Fruit fly (Drosophila melanogaster) whole organism, embryonic: ENCODE results near the gene CG14691.

Experiments used
- Asciz ChIP-seq: fragments of 200-800 bp; sonication (Bioruptor generic); optimal IDR thresholded peaks from 2 replicates; lab custom pipeline; 2017; ENCODE audit warnings: missing biosample characterization, mild to moderate bottlenecking, missing genetic modification characterization, missing genetic modification reagents
- Awh ChIP-seq: fragments of 200-800 bp; sonication (Bioruptor generic); IDR thresholded peaks from 2 replicates; pipeline ENCODE4, ENCODE4 v1.3.6; 2022; ENCODE audit warnings: missing biosample characterization, missing genetic modification characterization
- Bteb2 ChIP-seq: fragments of 200-800 bp; sonication (Bioruptor generic); optimal IDR thresholded peaks from 2 replicates; lab custom pipeline; 2016; ENCODE audit warnings: missing biosample characterization, missing genetic modification characterization
- CG10147 ChIP-seq: fragments of 200-800 bp; sonication (Bioruptor generic); optimal IDR thresholded peaks from 2 replicates; lab custom pipeline; 2019; ENCODE audit warnings: missing biosample characterization, mild to moderate bottlenecking, missing genetic modification characterization, moderate library complexity
- CG10654 ChIP-seq: fragments of 200-800 bp; sonication (Bioruptor generic); optimal IDR thresholded peaks from 2 replicates; lab custom pipeline; 2016; ENCODE audit warnings: missing biosample characterization, missing genetic modification characterization
- CG12071 ChIP-seq: fragments of 200-800 bp; sonication (Bioruptor generic); optimal IDR thresholded peaks from 3 replicates; lab custom pipeline; 2018; ENCODE audit warnings: missing biosample characterization, mild to moderate bottlenecking, missing genetic modification characterization
- CG12236 ChIP-seq: fragments of 200-800 bp; sonication (Bioruptor generic); optimal IDR thresholded peaks from 2 replicates; lab custom pipeline; 2016; ENCODE audit warnings: missing biosample characterization, missing genetic modification characterization
- CG12942 ChIP-seq: fragments of 200-800 bp; sonication (Bioruptor generic); optimal IDR thresholded peaks from 3 replicates; lab custom pipeline; 2016; ENCODE audit warnings: missing biosample characterization, missing genetic modification characterization
- CG13287 ChIP-seq: fragments of 200-800 bp; sonication (Bioruptor generic); IDR thresholded peaks from 2 replicates; pipeline ENCODE4 v1.3.6; 2022; ENCODE audit warnings: missing biosample characterization, missing genetic modification characterization; ENCODE audit not compliant: partially characterized antibody
- CG14860 ChIP-seq: fragments of 200-800 bp; sonication (Bioruptor generic); IDR thresholded peaks from 3 replicates; pipeline ENCODE4 v1.3.6; 2022; ENCODE audit warnings: missing biosample characterization, missing genetic modification characterization; ENCODE audit not compliant: partially characterized antibody
- CG15073 ChIP-seq: fragments of 200-800 bp; sonication (Bioruptor generic); optimal IDR thresholded peaks from 2 replicates; lab custom pipeline; 2016; ENCODE audit warnings: missing biosample characterization, missing genetic modification characterization
- CG15479 ChIP-seq: fragments of 200-800 bp; sonication (Bioruptor generic); optimal IDR thresholded peaks from 3 replicates; lab custom pipeline; 2019; ENCODE audit warnings: missing biosample characterization, mild to moderate bottlenecking, missing genetic modification characterization, moderate library complexity
- CG1792 ChIP-seq: fragments of 200-800 bp; sonication (Bioruptor generic); optimal IDR thresholded peaks from 2 replicates; lab custom pipeline; 2016; ENCODE audit warnings: missing biosample characterization, missing genetic modification characterization
- CG1832 ChIP-seq: fragments of 200-800 bp; sonication (Bioruptor generic); optimal IDR thresholded peaks from 2 replicates; lab custom pipeline; 2017; ENCODE audit warnings: missing biosample characterization, mild to moderate bottlenecking, missing genetic modification characterization, inconsistent platforms
- CG34224 ChIP-seq: fragments of 200-800 bp; sonication (Bioruptor generic); IDR thresholded peaks from 3 replicates; pipeline ENCODE4 v1.3.6; 2022; ENCODE audit warnings: missing biosample characterization, missing genetic modification characterization; ENCODE audit not compliant: partially characterized antibody
- CG43689 ChIP-seq: fragments of 200-800 bp; sonication (Bioruptor generic); IDR thresholded peaks from 2 replicates; pipeline ENCODE4 v1.3.6; 2022; ENCODE audit warnings: missing biosample characterization, missing genetic modification characterization
- CG7556 ChIP-seq: fragments of 200-800 bp; sonication (Bioruptor generic); optimal IDR thresholded peaks from 2 replicates; lab custom pipeline; 2017; ENCODE audit warnings: missing biosample characterization, mild to moderate bottlenecking, missing genetic modification characterization
- CG8765 ChIP-seq: fragments of 200-800 bp; sonication (Bioruptor generic); IDR thresholded peaks from 2 replicates; pipeline ENCODE4 v1.3.6; 2022; ENCODE audit warnings: missing biosample characterization, missing genetic modification characterization
- CG8944 ChIP-seq: fragments of 200-800 bp; sonication (Bioruptor generic); optimal IDR thresholded peaks from 3 replicates; lab custom pipeline; 2016; ENCODE audit warnings: missing biosample characterization, missing genetic modification characterization
- CG9727 ChIP-seq: fragments of 200-800 bp; sonication (Bioruptor generic); optimal IDR thresholded peaks from 3 replicates; lab custom pipeline; 2017; ENCODE audit warnings: missing biosample characterization, mild to moderate bottlenecking, missing genetic modification characterization
- CG9817 ChIP-seq: fragments of 200-800 bp; sonication (Bioruptor generic); optimal IDR thresholded peaks from 2 replicates; lab custom pipeline; 2018; ENCODE audit warnings: missing biosample characterization, mild to moderate bottlenecking, missing genetic modification characterization, moderate library complexity
- CoRest ChIP-seq: fragments of 200-800 bp; sonication (Bioruptor generic); optimal IDR thresholded peaks from 3 replicates; lab custom pipeline; 2018; ENCODE audit warnings: missing biosample characterization, mild to moderate bottlenecking, missing genetic modification characterization, moderate library complexity
- HLH4C ChIP-seq: fragments of 200-800 bp; sonication (Bioruptor generic); IDR thresholded peaks from 3 replicates; pipeline ENCODE4 v1.3.6; 2022; ENCODE audit warnings: missing biosample characterization, missing genetic modification characterization; ENCODE audit not compliant: partially characterized antibody
- HLHmδ ChIP-seq: fragments of 200-800 bp; sonication (Bioruptor generic); optimal IDR thresholded peaks from 2 replicates; lab custom pipeline; 2018; ENCODE audit warnings: missing biosample characterization, mild to moderate bottlenecking, missing genetic modification characterization, moderate library complexity
- PHDP ChIP-seq: fragments of 200-800 bp; sonication (Bioruptor generic); optimal IDR thresholded peaks from 3 replicates; lab custom pipeline; 2018; ENCODE audit warnings: missing biosample characterization, mild to moderate bottlenecking, missing genetic modification characterization, moderate library complexity
- Sry-δ ChIP-seq: fragments of 200-800 bp; sonication (Bioruptor generic); optimal IDR thresholded peaks from 2 replicates; lab custom pipeline; 2016; ENCODE audit warnings: missing biosample characterization, missing genetic modification characterization
- Tbp ChIP-seq: fragments of >200 bp; optimal IDR thresholded peaks from 2 replicates; lab custom pipeline; 2018; ENCODE audit warnings: missing biosample characterization, missing genetic modification characterization
- az2 ChIP-seq: fragments of 200-800 bp; sonication (Bioruptor generic); optimal IDR thresholded peaks from 3 replicates; lab custom pipeline; 2016; ENCODE audit warnings: missing biosample characterization, missing genetic modification characterization
- cg ChIP-seq: fragments of 200-800 bp; sonication (Bioruptor generic); optimal IDR thresholded peaks from 3 replicates; lab custom pipeline; 2019; ENCODE audit warnings: missing biosample characterization, mild to moderate bottlenecking, missing genetic modification characterization, moderate library complexity
- disco-r ChIP-seq: fragments of 200-800 bp; sonication (Bioruptor generic); optimal IDR thresholded peaks from 2 replicates; lab custom pipeline; 2016; ENCODE audit warnings: missing biosample characterization, missing genetic modification characterization
- dmrt99B ChIP-seq: fragments of 200-800 bp; sonication (Bioruptor generic); optimal IDR thresholded peaks from 2 replicates; lab custom pipeline; 2018; ENCODE audit warnings: missing biosample characterization, mild to moderate bottlenecking, missing genetic modification characterization, moderate library complexity
- ems ChIP-seq: fragments of 200-800 bp; sonication (Bioruptor generic); optimal IDR thresholded peaks from 3 replicates; lab custom pipeline; 2016; ENCODE audit warnings: missing biosample characterization, missing genetic modification characterization
- fd3F ChIP-seq: fragments of 200-800 bp; sonication (Bioruptor generic); optimal IDR thresholded peaks from 2 replicates; lab custom pipeline; 2018; ENCODE audit warnings: missing biosample characterization, mild to moderate bottlenecking, missing genetic modification characterization, moderate library complexity
- gcm2 ChIP-seq: fragments of 200-800 bp; sonication (Bioruptor generic); optimal IDR thresholded peaks from 2 replicates; lab custom pipeline; 2016; ENCODE audit warnings: missing biosample characterization, missing genetic modification characterization
- gt ChIP-seq: fragments of 200-800 bp; sonication (Bioruptor generic); IDR thresholded peaks from 2 replicates; pipeline ENCODE4 v1.3.6; 2022; ENCODE audit warnings: missing biosample characterization, missing genetic modification characterization
- kay ChIP-seq: fragments of 200-800 bp; sonication (Bioruptor generic); optimal IDR thresholded peaks from 2 replicates; lab custom pipeline; 2016; ENCODE audit warnings: missing biosample characterization, missing genetic modification characterization
- klu ChIP-seq: fragments of 200-800 bp; sonication (Bioruptor generic); IDR thresholded peaks from 2 replicates; pipeline ENCODE4 v1.3.6; 2022; ENCODE audit warnings: missing biosample characterization, missing genetic modification characterization
- maf-S ChIP-seq: fragments of 200-800 bp; sonication (Bioruptor generic); optimal IDR thresholded peaks from 2 replicates; lab custom pipeline; 2016; ENCODE audit warnings: missing biosample characterization, missing genetic modification characterization
- onecut ChIP-seq: fragments of 200-800 bp; sonication (Bioruptor generic); IDR thresholded peaks from 2 replicates; pipeline ENCODE4 v1.3.6; 2022; ENCODE audit warnings: missing biosample characterization, missing genetic modification characterization
- org-1 ChIP-seq: fragments of 200-800 bp; sonication (Bioruptor generic); optimal IDR thresholded peaks from 2 replicates; lab custom pipeline; 2017; ENCODE audit warnings: missing biosample characterization, missing genetic modification characterization
- peb ChIP-seq: fragments of 200-800 bp; sonication (Bioruptor generic); IDR thresholded peaks from 2 replicates; pipeline ENCODE4 v1.3.6; 2022; ENCODE audit warnings: missing biosample characterization, missing genetic modification characterization
- pho ChIP-seq: fragments of 200-800 bp; sonication (Bioruptor generic); optimal IDR thresholded peaks from 2 replicates; lab custom pipeline; 2016; ENCODE audit warnings: missing biosample characterization, missing genetic modification characterization
- pros ChIP-seq: fragments of 200-800 bp; sonication (Bioruptor generic); optimal IDR thresholded peaks from 3 replicates; lab custom pipeline; 2019; ENCODE audit warnings: missing biosample characterization, mild to moderate bottlenecking, missing genetic modification characterization, moderate library complexity
- repo ChIP-seq: fragments of 200-800 bp; sonication (Bioruptor generic); optimal IDR thresholded peaks from 2 replicates; lab custom pipeline; 2016; ENCODE audit warnings: missing biosample characterization, missing genetic modification characterization
- rib ChIP-seq: fragments of 200-800 bp; sonication (Bioruptor generic); IDR thresholded peaks from 2 replicates; pipeline ENCODE4 v1.3.6; 2022; ENCODE audit warnings: missing biosample characterization, missing genetic modification characterization
- scrt ChIP-seq: fragments of 200-800 bp; sonication (Bioruptor generic); optimal IDR thresholded peaks from 2 replicates; lab custom pipeline; 2018; ENCODE audit warnings: missing biosample characterization, mild to moderate bottlenecking, missing genetic modification characterization, moderate library complexity
- slou ChIP-seq: fragments of 200-800 bp; sonication (Bioruptor generic); optimal IDR thresholded peaks from 3 replicates; lab custom pipeline; 2016; ENCODE audit warnings: missing biosample characterization, missing genetic modification characterization
- sqz ChIP-seq: fragments of 200-800 bp; sonication (Bioruptor generic); optimal IDR thresholded peaks from 3 replicates; lab custom pipeline; 2018; ENCODE audit warnings: missing biosample characterization, mild to moderate bottlenecking, missing genetic modification characterization
- tll ChIP-seq, 2 experiments: fragments of 200-800 bp in 1 of 2; fragments of >200 bp in 1 of 2; sonication (Bioruptor generic) in 1 of 2; optimal IDR thresholded peaks; 2 replicates each; lab custom pipeline; 2017 to 2019; ENCODE audit warnings: missing biosample characterization in 2 of 2, missing genetic modification characterization in 2 of 2, mild to moderate bottlenecking in 1 of 2, moderate library complexity in 1 of 2
- twi ChIP-seq: fragments of 200-800 bp; optimal IDR thresholded peaks from 2 replicates; lab custom pipeline; 2019; ENCODE audit warnings: missing biosample characterization, mild to moderate bottlenecking, missing genetic modification characterization, moderate library complexity

CG14691 gene

DNA sequence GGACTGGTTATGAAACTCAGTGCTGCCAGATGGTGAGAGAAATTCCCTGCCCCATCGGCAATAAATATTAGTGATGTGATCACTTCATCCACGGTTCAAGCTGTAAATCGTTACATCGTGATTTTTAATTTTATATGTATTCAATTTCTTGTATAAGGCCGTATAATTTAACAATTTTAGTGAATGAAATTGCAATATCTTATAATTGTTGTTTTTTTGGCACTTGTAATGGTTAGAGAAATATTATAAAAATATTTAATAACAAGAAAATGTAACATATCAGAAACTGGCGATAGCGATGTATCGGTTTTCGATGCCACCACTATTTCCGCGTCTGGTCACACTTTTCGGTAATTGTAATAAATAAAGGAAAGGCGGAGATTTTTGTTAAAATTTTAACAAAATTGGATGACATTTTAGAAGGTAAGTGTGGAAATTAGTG, 28.6 kb upstream of the CG14691 start, which contains the start of the genes mRpL37 and Rbp1 (continued):
- TF ChIP-seq CG13287 (GFP tag; lab: Robert Waterston, UW) (peak; percentile 84), ems (GFP tag; lab: Kevin White, UChicago) (peak; percentile 88), CG10654 (GFP tag; lab: Kevin White, UChicago) (peak; percentile 65), pros (GFP tag; lab: Kevin White, UChicago) (no peak), scrt (GFP tag; lab: Kevin White, UChicago) (no peak), disco-r (GFP tag; lab: Kevin White, UChicago) (no peak), CG7556 (no peak), CG12942 (GFP tag; lab: Kevin White, UChicago) (peak; percentile 75), repo (GFP tag; lab: Kevin White, UChicago) (no peak), klu (peak; percentile 70), dmrt99B (tag; lab: Kevin White, UChicago) (no peak), org-1 (GFP tag; lab: Kevin White, UChicago) (no peak), HLH4C (peak; percentile 90), slou (GFP tag; lab: Kevin White, UChicago) (peak; percentile 80), CG9817 (tag; lab: Kevin White, UChicago) (peak; percentile 87), Asciz (GFP tag; lab: Kevin White, UChicago) (no peak), CoRest (tag; lab: Kevin White, UChicago) (peak; percentile 90), onecut (GFP tag; lab: Robert Waterston, UW) (peak; percentile 59; the same call in 1 of the 2 replicates), CG12236 (no peak), cg (GFP tag; lab: Kevin White, UChicago) (no peak), rib (no peak), CG8765 (GFP tag; lab: Robert Waterston, UW) (peak; percentile 84), Bteb2 (GFP tag; lab: Kevin White, UChicago) (peak; percentile 54), Tbp (GFP tag; lab: Kevin White, UChicago) (no peak), HLHmδ (GFP tag; lab: Kevin White, UChicago) (no peak), tll (GFP tag; optimal IDR thresholded peaks at IDR 0.05; lab: Kevin White, UChicago) (peak; percentile 7 to 69), CG8944 (GFP tag; lab: Kevin White, UChicago) (peak; percentile 34), peb (GFP tag; lab: Robert Waterston, UW) (peak; percentile 54; the same call in 1 of the 2 replicates), PHDP (peak; percentile 64), twi (peak; percentile 76), pho (GFP tag; lab: Kevin White, UChicago) (peak; percentile 40), kay (GFP tag; lab: Kevin White, UChicago) (peak; percentile 40), az2 (GFP tag; lab: Kevin White, UChicago) (peak; percentile 77), CG1832 (GFP tag; lab: Kevin White, UChicago) (no peak), CG10147 (peak; percentile 86), gcm2 (GFP tag; lab: Kevin White, UChicago) (no peak), CG34224 (GFP tag; lab: Robert Waterston, UW) (peak; percentile 79), CG15073 (GFP tag; lab: Kevin White, UChicago) (no peak), Sry-δ (GFP tag; lab: Kevin White, UChicago) (peak; percentile 85), fd3F (GFP tag; lab: Kevin White, UChicago) (peak; percentile 66), CG15479 (GFP tag; lab: Kevin White, UChicago) (no peak), Awh (GFP tag; lab: Robert Waterston, UW) (no peak), CG14860 (GFP tag; lab: Robert Waterston, UW) (peak; percentile 95), gt (peak; percentile 11; the same call in 1 of the 2 replicates), maf-S (GFP tag; lab: Kevin White, UChicago) (peak; percentile 12), CG1792 (no peak), CG12071 (no peak), sqz (GFP tag; lab: Kevin White, UChicago) (no peak), CG43689 (no peak), CG9727 (GFP tag; lab: Kevin White, UChicago) (peak; percentile 75)
